Fruit fly (Drosophila melanogaster) ovary, adult (tissue): ENCODE results near the gene MED30.

Experiments
- CG17801 ChIP-seq: fragments of 200-800 bp; optimal IDR thresholded peaks from 2 replicates; lab custom pipeline; 2019; ENCODE audit warnings: missing biosample characterization, mild to moderate bottlenecking, missing genetic modification characterization, moderate library complexity; ENCODE audit not compliant: partially characterized antibody

MED30 gene

dm6 chr3L:685441-685804, 31.5 kb upstream of the MED30 start, which contains the start of gene ebd1:
Gene ebd1 (minus strand): TSS chr3L:685549.
- no peak for TF ChIP-seq CG17801 (GFP tag; lab: Kevin White, UChicago)

dm6 chr3L:684749-685440, 31.0 kb upstream of the MED30 start:
- TF ChIP-seq CG17801 (GFP tag; lab: Kevin White, UChicago), result no peak

dm6 chr3L:682420-682882, 28.6 kb upstream of the MED30 start, which contains the start of gene CG3386:
Gene CG3386 (minus strand): TSS chr3L:682470.
- no peak for TF ChIP-seq CG17801 (GFP tag; lab: Kevin White, UChicago)

dm6 chr3L:681793-682369, 28.0 kb upstream of the MED30 start:
- TF ChIP-seq CG17801 (GFP tag; lab: Kevin White, UChicago), result peak; percentile 49

- peak; percentile 70 for TF ChIP-seq CG17801 (GFP tag; lab: Kevin White, UChicago)
Observed at dm6 chr3L:680258-680657, 26.4 kb upstream of the MED30 start, which contains the start of gene CG17129. Gene CG17129 (minus strand): TSS chr3L:680326.

dm6 chr3L:675856-676255, 22.0 kb upstream of the MED30 start:
- no peak for TF ChIP-seq CG17801 (GFP tag; lab: Kevin White, UChicago)

- TF ChIP-seq CG17801 (GFP tag; lab: Kevin White, UChicago), result no peak
Observed at dm6 chr3L:673324-673723, 19.4 kb upstream of the MED30 start.

- no peak for TF ChIP-seq CG17801 (GFP tag; lab: Kevin White, UChicago)
Observed at dm6 chr3L:666544-666943, 12.7 kb upstream of the MED30 start.

dm6 chr3L:663880-664279, 10.0 kb upstream of the MED30 start:
- TF ChIP-seq CG17801 (GFP tag; lab: Kevin White, UChicago), result no peak

dm6 chr3L:660314-661075, 6.6 kb upstream of the MED30 start:
- TF ChIP-seq CG17801 (GFP tag; lab: Kevin White, UChicago), result no peak

- no peak for TF ChIP-seq CG17801 (GFP tag; lab: Kevin White, UChicago)
Observed at dm6 chr3L:658279-658678, 4.4 kb upstream of the MED30 start.

- no peak for TF ChIP-seq CG17801 (GFP tag; lab: Kevin White, UChicago)
Observed at dm6 chr3L:652637-653036, 1.3 kb downstream of the MED30 start, which contains the start of gene CG3402. Gene CG3402 (minus strand): TSS chr3L:652881.

- TF ChIP-seq CG17801 (GFP tag; lab: Kevin White, UChicago), result no peak
Observed at dm6 chr3L:649025-649769, 4.7 kb downstream of the MED30 start.

- TF ChIP-seq CG17801 (GFP tag; lab: Kevin White, UChicago), result no peak
Observed at dm6 chr3L:648155-649024, 5.5 kb downstream of the MED30 start, which contains the start of gene Gale. Gene Gale (plus strand): TSS chr3L:648555.
